Worm (Caenorhabditis elegans) whole organism, mixed stage, embryonic: ENCODE data around the gene oat-1.

Experiments
- lin-13 ChIP-seq: fragments of 150-350 bp; optimal IDR thresholded peaks from 2 replicates; lab custom pipeline; 2014; ENCODE audit warnings: missing biosample characterization, missing genetic modification characterization
- nhr-12 ChIP-seq: fragments of 150-350 bp; optimal IDR thresholded peaks from 2 replicates; lab custom pipeline; 2014; ENCODE audit warnings: missing biosample characterization, missing genetic modification characterization
- nhr-237 ChIP-seq: fragments of 150-350 bp; optimal IDR thresholded peaks from 2 replicates; lab custom pipeline; 2014; ENCODE audit warnings: missing biosample characterization, missing genetic modification characterization
- sptf-1 ChIP-seq: sonication (generic microtip); optimal IDR thresholded peaks from 2 replicates; lab custom pipeline; 2017; ENCODE audit warnings: mild to moderate bottlenecking, missing genetic modification characterization, moderate library complexity, missing compliant biosample characterization
- unc-62 ChIP-seq: fragments of 150-350 bp; optimal IDR thresholded peaks from 2 replicates; lab custom pipeline; 2014; ENCODE audit warnings: missing biosample characterization, missing genetic modification reagents, missing genetic modification characterization
- ztf-11 ChIP-seq: fragments of 150-350 bp; optimal IDR thresholded peaks from 2 replicates; lab custom pipeline; 2014; ENCODE audit warnings: missing biosample characterization, missing genetic modification characterization

DNA sequence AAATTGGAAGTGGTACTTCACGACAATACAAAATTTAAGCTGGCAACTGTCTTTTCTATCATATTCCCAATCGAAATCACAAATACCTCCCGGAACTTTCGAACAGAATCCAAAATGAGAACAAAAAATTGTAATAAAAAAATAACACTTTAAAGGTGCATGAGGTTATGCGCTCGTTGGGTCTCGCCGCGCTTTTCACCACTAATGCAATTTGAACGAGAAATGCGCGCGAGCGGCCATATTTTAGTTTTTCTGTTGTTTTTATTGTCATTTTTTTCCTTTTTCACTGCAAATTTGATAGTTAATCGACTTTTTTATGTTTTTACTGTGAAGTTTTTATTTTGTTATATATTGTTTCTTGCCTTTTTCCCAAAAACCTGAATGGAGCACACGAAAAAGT is 38.7 kb upstream of the oat-1 start, which contains the start of gene mes-6:
- TF ChIP-seq unc-62 (GFP tag; lab: Kevin White, UChicago) (no peak), nhr-237 (no peak), lin-13 (tag; lab: Kevin White, UChicago) (peak; percentile 47), nhr-12 (no peak), ztf-11 (tag; lab: Kevin White, UChicago) (no peak), sptf-1 (no peak)
